Fruit fly (Drosophila melanogaster): ENCODE measurements around the gene Sos.

Gene Sos

dm6 chr2L:13835002-13835910, 21.6 kb downstream of the Sos start, which contains the start of the genes mRpS23 and CenG1A (continued):
- peak; percentile 99 for TF ChIP-seq CG15601 (tag; optimal IDR thresholded peaks at IDR 0.05)
- TF ChIP-seq Nf-YC (tag; optimal IDR thresholded peaks at IDR 0.05) = peak; percentile 94
- peak; percentile 97 for TF ChIP-seq CG31365 (tag; optimal IDR thresholded peaks at IDR 0.05)
- peak; percentile 100 for TF ChIP-seq CG4730 (GFP tag; IDR thresholded peaks at IDR 0.05)
- TF ChIP-seq D19A (tag; optimal IDR thresholded peaks at IDR 0.05) = peak; percentile 98
- TF ChIP-seq zfh1 (GFP tag; IDR thresholded peaks at IDR 0.05) = peak; percentile 100
- peak; percentile 100 for TF ChIP-seq Antp (GFP tag; optimal IDR thresholded peaks at IDR 0.05)
- peak; percentile 99 for TF ChIP-seq ERR (GFP tag; optimal IDR thresholded peaks at IDR 0.05)
- TF ChIP-seq ftz-f1 (GFP tag; optimal IDR thresholded peaks at IDR 0.05) = peak; percentile 94
- peak; percentile 99 for TF ChIP-seq Sox100B (GFP tag; optimal IDR thresholded peaks at IDR 0.05)
- peak; percentile 10 for TF ChIP-seq yki (optimal IDR thresholded peaks at IDR 0.05)
- peak; percentile 97 for TF ChIP-seq CG7745 (tag; optimal IDR thresholded peaks at IDR 0.05)
- no peak for TF ChIP-seq Tbp (GFP tag; optimal IDR thresholded peaks at IDR 0.05)
- peak; percentile 100 for TF ChIP-seq ems (GFP tag; optimal IDR thresholded peaks at IDR 0.05)
- peak; percentile 80 for TF ChIP-seq CG15479 (GFP tag; optimal IDR thresholded peaks at IDR 0.05)
- TF ChIP-seq CG10431 (GFP tag; optimal IDR thresholded peaks at IDR 0.05) = peak; percentile 97
- TF ChIP-seq BEAF-32 (GFP tag; optimal IDR thresholded peaks at IDR 0.05) = peak; percentile 92
- TF ChIP-seq tap (tag; optimal IDR thresholded peaks at IDR 0.05) = peak; percentile 100
- peak; percentile 100 for TF ChIP-seq Asciz (GFP tag; optimal IDR thresholded peaks at IDR 0.05)
- peak; percentile 100 for TF ChIP-seq CG5953 (GFP tag; IDR thresholded peaks at IDR 0.05)
- TF ChIP-seq CG11085 (GFP tag; IDR thresholded peaks at IDR 0.05) = peak; percentile 99
- peak; percentile 99 for TF ChIP-seq CG12236 (GFP tag; optimal IDR thresholded peaks at IDR 0.05)
- peak; percentile 98 for TF ChIP-seq CG14710 (tag; optimal IDR thresholded peaks at IDR 0.05)
- TF ChIP-seq CG6254 (GFP tag; optimal IDR thresholded peaks at IDR 0.05) = peak; percentile 98
- TF ChIP-seq Optix (GFP tag; IDR thresholded peaks at IDR 0.05) = peak; percentile 100
- TF ChIP-seq CG1602 (GFP tag; optimal IDR thresholded peaks at IDR 0.05) = peak; percentile 100
- peak; percentile 100 for TF ChIP-seq Aef1 (GFP tag; IDR thresholded peaks at IDR 0.05)
- TF ChIP-seq eyg (GFP tag; optimal IDR thresholded peaks at IDR 0.05) = peak; percentile 99
- TF ChIP-seq fd102C (GFP tag; optimal IDR thresholded peaks at IDR 0.05) = peak; percentile 98
- peak; percentile 100 for TF ChIP-seq Fer1 (GFP tag; optimal IDR thresholded peaks at IDR 0.05)
- TF ChIP-seq unpg (GFP tag; optimal IDR thresholded peaks at IDR 0.05) = peak; percentile 100
- peak; percentile 96 for TF ChIP-seq CG15514 (GFP tag; optimal IDR thresholded peaks at IDR 0.05)
- TF ChIP-seq amos (GFP tag; IDR thresholded peaks at IDR 0.05; ENCODE audit: partially characterized antibody) = peak; percentile 64; the same call in 1 of the 2 replicates
- peak; percentile 94 for TF ChIP-seq kni (GFP tag; optimal IDR thresholded peaks at IDR 0.05)
- TF ChIP-seq CG3726 (GFP tag; IDR thresholded peaks at IDR 0.05) = peak; percentile 100
- peak; percentile 100 for TF ChIP-seq maf-S (GFP tag; optimal IDR thresholded peaks at IDR 0.05)
- peak; percentile 100 for TF ChIP-seq H2.0 (GFP tag; IDR thresholded peaks at IDR 0.05)
- TF ChIP-seq MESR4 (GFP tag; optimal IDR thresholded peaks at IDR 0.05) = peak; percentile 99
- peak; percentile 53 to 80 for TF ChIP-seq tll (GFP tag; optimal IDR thresholded peaks at IDR 0.05)
- peak; percentile 100 for TF ChIP-seq dpn (GFP tag; optimal IDR thresholded peaks at IDR 0.05)
- TF ChIP-seq CG12155 (GFP tag; optimal IDR thresholded peaks at IDR 0.05) = peak; percentile 99
- 0 out of 2 replicates have a peak, but pooled peaks have one; percentile 33 for TF ChIP-seq ato (GFP tag; IDR thresholded peaks at IDR 0.05; ENCODE audit: partially characterized antibody)
- TF ChIP-seq CG13123 (GFP tag; optimal IDR thresholded peaks at IDR 0.05) = peak; percentile 99
- TF ChIP-seq corto (GFP tag; optimal IDR thresholded peaks at IDR 0.05) = no peak
- peak; percentile 100 for TF ChIP-seq CG13424 (tag; optimal IDR thresholded peaks at IDR 0.05)
- TF ChIP-seq CG2889 (GFP tag; IDR thresholded peaks at IDR 0.05) = peak; percentile 100
- TF ChIP-seq CG8944 (GFP tag; optimal IDR thresholded peaks at IDR 0.05) = peak; percentile 100
- TF ChIP-seq CG9876 (GFP tag; optimal IDR thresholded peaks at IDR 0.05) = peak; percentile 99
